Fruit fly (Drosophila melanogaster) whole organism, embryonic: Measurements from ENCODE around the gene Tctp.

Source experiments
- Adf1 ChIP-seq: fragments of 200-800 bp; sonication (Bioruptor generic); IDR thresholded peaks from 2 replicates; pipeline ENCODE4 v1.3.6; 2022; ENCODE audit warnings: missing biosample characterization, missing genetic modification characterization
- Atf6 ChIP-seq: fragments of 200-800 bp; sonication (Bioruptor generic); IDR thresholded peaks from 2 replicates; pipeline ENCODE4 v1.3.6; 2022; ENCODE audit warnings: missing biosample characterization, missing genetic modification characterization
- CG11247 ChIP-seq: fragments of 200-800 bp; sonication (Bioruptor generic); IDR thresholded peaks from 2 replicates; pipeline ENCODE4 v1.3.6; 2022; ENCODE audit warnings: missing biosample characterization, missing genetic modification characterization
- CG14441 ChIP-seq: fragments of 200-800 bp; sonication (Bioruptor generic); IDR thresholded peaks from 2 replicates; pipeline ENCODE4 v1.3.6; 2022; ENCODE audit warnings: missing biosample characterization, missing genetic modification characterization
- CG14860 ChIP-seq: fragments of 200-800 bp; sonication (Bioruptor generic); IDR thresholded peaks from 3 replicates; pipeline ENCODE4 v1.3.6; 2022; ENCODE audit warnings: missing biosample characterization, missing genetic modification characterization; ENCODE audit not compliant: partially characterized antibody
- CG1602 ChIP-seq: fragments of 200-800 bp; sonication (Bioruptor generic); optimal IDR thresholded peaks from 3 replicates; lab custom pipeline; 2016; ENCODE audit warnings: missing biosample characterization, missing genetic modification characterization
- CG16813 ChIP-seq: fragments of 200-800 bp; sonication (Bioruptor generic); IDR thresholded peaks from 3 replicates; pipeline ENCODE4 v1.3.6; 2022; ENCODE audit warnings: missing biosample characterization, missing genetic modification characterization; ENCODE audit not compliant: partially characterized antibody
- CG17186 ChIP-seq: fragments of 200-800 bp; sonication (Bioruptor generic); optimal IDR thresholded peaks from 3 replicates; lab custom pipeline; 2017; ENCODE audit warnings: missing biosample characterization, missing genetic modification reagents, missing genetic modification characterization
- CG18476 ChIP-seq: fragments of 200-800 bp; sonication (Bioruptor generic); optimal IDR thresholded peaks from 2 replicates; lab custom pipeline; 2016; ENCODE audit warnings: missing biosample characterization, mild to moderate bottlenecking, missing genetic modification characterization
- CG2202 ChIP-seq: fragments of 200-800 bp; sonication (Bioruptor generic); optimal IDR thresholded peaks from 2 replicates; lab custom pipeline; 2018; ENCODE audit warnings: missing biosample characterization, mild to moderate bottlenecking, missing genetic modification characterization
- CG30403 ChIP-seq: fragments of 200-800 bp; sonication (Bioruptor generic); optimal IDR thresholded peaks from 3 replicates; lab custom pipeline; 2016; ENCODE audit warnings: missing biosample characterization, missing genetic modification characterization
- CG31224 ChIP-seq: fragments of 200-800 bp; sonication (Bioruptor generic); IDR thresholded peaks from 2 replicates; pipeline ENCODE4 v1.3.6; 2022; ENCODE audit warnings: missing biosample characterization, missing genetic modification characterization
- CG31365 ChIP-seq: fragments of 200-800 bp; sonication (Bioruptor generic); optimal IDR thresholded peaks from 2 replicates; lab custom pipeline; 2018; ENCODE audit warnings: missing biosample characterization, mild to moderate bottlenecking, missing genetic modification characterization
- CG31388 ChIP-seq: fragments of 200-800 bp; sonication (Bioruptor generic); optimal IDR thresholded peaks from 2 replicates; lab custom pipeline; 2016; ENCODE audit warnings: missing biosample characterization, missing genetic modification characterization
- CG32532 ChIP-seq: fragments of 200-800 bp; sonication (Bioruptor generic); IDR thresholded peaks from 2 replicates; pipeline ENCODE4 v1.3.6; 2022; ENCODE audit warnings: missing biosample characterization, missing genetic modification characterization
- CG33213 ChIP-seq: fragments of 200-800 bp; sonication (Bioruptor generic); optimal IDR thresholded peaks from 3 replicates; lab custom pipeline; 2016; ENCODE audit warnings: missing biosample characterization, missing genetic modification characterization
- CG4707 ChIP-seq: fragments of 200-800 bp; sonication (Bioruptor generic); optimal IDR thresholded peaks from 2 replicates; lab custom pipeline; 2018; ENCODE audit warnings: missing biosample characterization, mild to moderate bottlenecking, missing genetic modification characterization, moderate library complexity
- CG6254 ChIP-seq: fragments of 200-800 bp; sonication (Bioruptor generic); optimal IDR thresholded peaks from 3 replicates; lab custom pipeline; 2017; ENCODE audit warnings: mild to moderate bottlenecking, missing biosample characterization, missing genetic modification reagents, missing genetic modification characterization
- CG6689 ChIP-seq: fragments of 200-800 bp; sonication (Bioruptor generic); IDR thresholded peaks from 2 replicates; pipeline ENCODE4 v1.3.6; 2022; ENCODE audit warnings: missing biosample characterization, missing genetic modification characterization
- CG8290 ChIP-seq, 3 experiments: fragments of 200-800 bp; sonication (Bioruptor generic); optimal IDR thresholded peaks; 2 replicates each; lab custom pipeline; 2016 to 2019; ENCODE audit warnings: missing biosample characterization in 3 of 3, missing genetic modification characterization in 3 of 3, mild to moderate bottlenecking in 2 of 3, moderate library complexity in 1 of 3
- CG8765 ChIP-seq: fragments of 200-800 bp; sonication (Bioruptor generic); IDR thresholded peaks from 2 replicates; pipeline ENCODE4 v1.3.6; 2022; ENCODE audit warnings: missing biosample characterization, missing genetic modification characterization
- CoRest ChIP-seq: fragments of 200-800 bp; sonication (Bioruptor generic); optimal IDR thresholded peaks from 3 replicates; lab custom pipeline; 2018; ENCODE audit warnings: missing biosample characterization, mild to moderate bottlenecking, missing genetic modification characterization, moderate library complexity
- D ChIP-seq, 2 experiments: fragments of 200-800 bp in 1 of 2; fragments of >200 bp in 1 of 2; sonication (Bioruptor generic) in 1 of 2; optimal IDR thresholded peaks; 2 replicates in 1 of 2; 3 replicates in 1 of 2; lab custom pipeline; 2017; ENCODE audit warnings: mild to moderate bottlenecking in 1 of 2, missing biosample characterization in 1 of 2, missing genetic modification characterization in 1 of 2, missing genetic modification reagents in 1 of 2
- Dp ChIP-seq: fragments of 200-800 bp; sonication (Bioruptor generic); optimal IDR thresholded peaks from 2 replicates; lab custom pipeline; 2018; ENCODE audit warnings: missing biosample characterization, mild to moderate bottlenecking, missing genetic modification characterization, moderate library complexity
- Dref ChIP-seq: fragments of 200-800 bp; sonication (Bioruptor generic); IDR thresholded peaks from 2 replicates; pipeline ENCODE4 v1.3.6; 2022; ENCODE audit warnings: missing biosample characterization, missing genetic modification characterization
- Hr3 ChIP-seq: fragments of 200-800 bp; sonication (Bioruptor generic); optimal IDR thresholded peaks from 3 replicates; lab custom pipeline; 2016; ENCODE audit warnings: missing biosample characterization, missing genetic modification characterization
- Mrtf ChIP-seq: fragments of 200-800 bp; sonication (Bioruptor generic); IDR thresholded peaks from 3 replicates; pipeline ENCODE4 v1.3.6; 2022; ENCODE audit warnings: missing biosample characterization, missing genetic modification characterization
- Myb ChIP-seq: fragments of 200-800 bp; sonication (Bioruptor generic); optimal IDR thresholded peaks from 2 replicates; lab custom pipeline; 2016; ENCODE audit warnings: missing biosample characterization, missing genetic modification characterization
- NC2α ChIP-seq: fragments of 200-800 bp; sonication (Bioruptor generic); optimal IDR thresholded peaks from 2 replicates; lab custom pipeline; 2016; ENCODE audit warnings: missing biosample characterization, missing genetic modification characterization
- NFAT ChIP-seq: fragments of 200-800 bp; sonication (Bioruptor generic); IDR thresholded peaks from 2 replicates; pipeline ENCODE4 v1.3.6; 2022; ENCODE audit warnings: missing biosample characterization, missing genetic modification characterization
- NK7.1 ChIP-seq: fragments of 200-800 bp; sonication (Bioruptor generic); optimal IDR thresholded peaks from 3 replicates; lab custom pipeline; 2016; ENCODE audit warnings: missing biosample characterization, missing genetic modification characterization
- Neu2 ChIP-seq: fragments of 200-800 bp; sonication (Bioruptor generic); optimal IDR thresholded peaks from 3 replicates; lab custom pipeline; 2016; ENCODE audit warnings: missing biosample characterization, missing genetic modification characterization, borderline replicate concordance
- Six4 ChIP-seq: fragments of 200-800 bp; sonication (Bioruptor generic); optimal IDR thresholded peaks from 2 replicates; lab custom pipeline; 2016; ENCODE audit warnings: missing biosample characterization, missing genetic modification characterization
- Trl ChIP-seq, 3 experiments: fragments of >200 bp in 2 of 3; fragments of 200-800 bp in 1 of 3; sonication (Bioruptor generic) in 1 of 3; optimal IDR thresholded peaks; 2 replicates in 1 of 3; 3 replicates in 2 of 3; lab custom pipeline; 2016 to 2017; ENCODE audit warnings: missing biosample characterization in 1 of 3, missing genetic modification characterization in 1 of 3
- br ChIP-seq: fragments of >200 bp; optimal IDR thresholded peaks from 2 replicates; lab custom pipeline; 2017
- caup ChIP-seq: fragments of 200-800 bp; sonication (Bioruptor generic); optimal IDR thresholded peaks from 3 replicates; lab custom pipeline; 2017; ENCODE audit warnings: missing biosample characterization, mild to moderate bottlenecking, missing genetic modification characterization, moderate library complexity; ENCODE audit not compliant: severe bottlenecking
- gem ChIP-seq: fragments of 200-800 bp; sonication (Bioruptor generic); optimal IDR thresholded peaks from 2 replicates; lab custom pipeline; 2019; ENCODE audit warnings: missing biosample characterization, mild to moderate bottlenecking, missing genetic modification characterization, moderate library complexity
- kah ChIP-seq: fragments of 200-800 bp; sonication (Bioruptor generic); optimal IDR thresholded peaks from 2 replicates; lab custom pipeline; 2018; ENCODE audit warnings: missing biosample characterization, mild to moderate bottlenecking, missing genetic modification characterization
- ken ChIP-seq: fragments of 200-800 bp; sonication (Bioruptor generic); IDR thresholded peaks from 3 replicates; pipeline ENCODE4 v1.3.6; 2022; ENCODE audit warnings: missing biosample characterization, missing genetic modification characterization
- lbe ChIP-seq: fragments of 200-800 bp; sonication (Bioruptor generic); optimal IDR thresholded peaks from 2 replicates; lab custom pipeline; 2016; ENCODE audit warnings: missing biosample characterization, mild to moderate bottlenecking, missing genetic modification characterization
- lola ChIP-seq, 3 experiments: fragments of >200 bp in 2 of 3; fragments of 200-800 bp in 1 of 3; sonication (Bioruptor generic) in 1 of 3; optimal IDR thresholded peaks; 2 replicates each; lab custom pipeline; 2017 to 2019; ENCODE audit warnings: missing biosample characterization in 3 of 3, missing genetic modification characterization in 3 of 3, mild to moderate bottlenecking in 1 of 3, moderate library complexity in 1 of 3
- nau ChIP-seq: fragments of 200-800 bp; sonication (Bioruptor generic); optimal IDR thresholded peaks from 3 replicates; lab custom pipeline; 2017; ENCODE audit warnings: missing biosample characterization, mild to moderate bottlenecking, missing genetic modification characterization, missing genetic modification reagents
- nmo ChIP-seq: fragments of 200-800 bp; sonication (Bioruptor generic); optimal IDR thresholded peaks from 2 replicates; lab custom pipeline; 2018; ENCODE audit warnings: missing biosample characterization, mild to moderate bottlenecking, missing genetic modification characterization, moderate library complexity
- pb ChIP-seq: fragments of 200-800 bp; sonication (Bioruptor generic); optimal IDR thresholded peaks from 3 replicates; lab custom pipeline; 2016; ENCODE audit warnings: missing biosample characterization, missing genetic modification characterization
- ro ChIP-seq: fragments of 200-800 bp; sonication (Bioruptor generic); IDR thresholded peaks from 2 replicates; pipeline ENCODE4 v1.3.6; 2022; ENCODE audit warnings: missing biosample characterization, missing genetic modification characterization
- sisA ChIP-seq: fragments of 200-800 bp; sonication (Bioruptor generic); IDR thresholded peaks from 2 replicates; pipeline ENCODE4 v1.3.6; 2022; ENCODE audit warnings: missing biosample characterization, missing genetic modification characterization
- slou ChIP-seq: fragments of 200-800 bp; sonication (Bioruptor generic); optimal IDR thresholded peaks from 3 replicates; lab custom pipeline; 2016; ENCODE audit warnings: missing biosample characterization, missing genetic modification characterization
- tin ChIP-seq: fragments of 200-800 bp; sonication (Bioruptor generic); optimal IDR thresholded peaks from 3 replicates; lab custom pipeline; 2016; ENCODE audit warnings: missing biosample characterization, missing genetic modification characterization
- toy ChIP-seq: fragments of 200-800 bp; sonication (Bioruptor generic); IDR thresholded peaks from 2 replicates; pipeline ENCODE4 v1.3.6; 2022; ENCODE audit warnings: missing biosample characterization, missing genetic modification characterization
- vvl ChIP-seq: fragments of 200-800 bp; sonication (Bioruptor generic); IDR thresholded peaks from 2 replicates; pipeline ENCODE4 v1.3.6; 2022; ENCODE audit warnings: missing biosample characterization, missing genetic modification characterization

Tctp gene

DNA sequence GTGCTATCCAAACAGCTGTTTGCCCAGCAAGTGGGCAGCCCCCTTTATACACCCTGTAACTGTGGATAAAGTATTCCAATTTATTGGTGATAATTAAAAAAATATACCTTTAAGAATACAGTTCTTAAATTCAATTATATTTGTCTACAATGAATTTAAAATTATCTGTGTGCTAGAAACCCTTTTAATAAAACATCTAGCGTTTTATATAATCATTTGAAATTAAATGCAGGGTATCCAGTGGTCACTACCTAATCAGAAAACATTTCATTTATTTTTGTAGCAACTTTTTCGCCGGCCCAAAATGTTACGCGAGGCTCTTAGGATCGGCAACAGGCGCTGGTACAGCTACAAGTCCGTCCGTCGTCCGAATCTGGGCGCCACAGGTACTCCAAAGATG, 16.4 kb downstream of the Tctp start, which contains the start of gene CG17726 (continued):
- TF ChIP-seq CG32532 (GFP tag; lab: Robert Waterston, UW) (peak; percentile 98), Dp (GFP tag; lab: Kevin White, UChicago) (peak; percentile 19), tin (GFP tag; lab: Kevin White, UChicago) (peak; percentile 95), Adf1 (GFP tag; lab: Robert Waterston, UW) (peak; percentile 84), CG17186 (GFP tag; lab: Kevin White, UChicago) (peak; percentile 66), lola (GFP tag; optimal IDR thresholded peaks at IDR 0.05; lab: Kevin White, UChicago) (peak in 1 of 3 experiments; percentile 98), br (no peak), CG6254 (GFP tag; lab: Kevin White, UChicago) (peak; percentile 92), CG31224 (GFP tag; lab: Robert Waterston, UW) (peak; percentile 95), CG2202 (tag; lab: Kevin White, UChicago) (peak; percentile 95), CG16813 (no peak), ro (GFP tag; lab: Robert Waterston, UW) (peak; percentile 95), D (optimal IDR thresholded peaks at IDR 0.05; lab: Kevin White, UChicago) (no peak), D (GFP tag; optimal IDR thresholded peaks at IDR 0.05; lab: Kevin White, UChicago) (peak; percentile 89), NC2α (GFP tag; lab: Kevin White, UChicago) (peak; percentile 77), Atf6 (GFP tag; lab: Robert Waterston, UW) (peak; percentile 99), slou (GFP tag; lab: Kevin White, UChicago) (peak; percentile 86), CG31365 (tag; lab: Kevin White, UChicago) (peak; percentile 81), nmo (GFP tag; lab: Kevin White, UChicago) (peak; percentile 99), NFAT (GFP tag; lab: Robert Waterston, UW) (peak; percentile 90), Mrtf (GFP tag; lab: Robert Waterston, UW) (peak; percentile 96), kah (peak; percentile 85), pb (peak; percentile 57), toy (GFP tag; lab: Robert Waterston, UW) (peak; percentile 91), CG14441 (GFP tag; lab: Robert Waterston, UW) (peak; percentile 97), caup (GFP tag; lab: Kevin White, UChicago) (peak; percentile 90), CG8290 (GFP tag; optimal IDR thresholded peaks at IDR 0.05; lab: Kevin White, UChicago) (peak; percentile 94), CG8290 (tag; optimal IDR thresholded peaks at IDR 0.05; lab: Kevin White, UChicago) (peak in 1 of 2 experiments; percentile 75), Myb (GFP tag; lab: Kevin White, UChicago) (peak; percentile 61), CG4707 (GFP tag; lab: Kevin White, UChicago) (peak; percentile 92), Dref (GFP tag; lab: Robert Waterston, UW) (peak; percentile 20; the same call in 1 of the 2 replicates), CG14860 (GFP tag; lab: Robert Waterston, UW) (no peak), Trl (optimal IDR thresholded peaks at IDR 0.05; lab: Kevin White, UChicago) (no peak), Trl (GFP tag; optimal IDR thresholded peaks at IDR 0.05; lab: Kevin White, UChicago) (peak; percentile 88), CG30403 (GFP tag; lab: Kevin White, UChicago) (peak; percentile 97), nau (no peak), ken (peak; percentile 96), lbe (GFP tag; lab: Kevin White, UChicago) (peak; percentile 83), vvl (peak; percentile 99), Hr3 (GFP tag; lab: Kevin White, UChicago) (peak; percentile 97), CG18476 (GFP tag; lab: Kevin White, UChicago) (peak; percentile 96), CG31388 (GFP tag; lab: Kevin White, UChicago) (peak; percentile 97), CG1602 (GFP tag; lab: Kevin White, UChicago) (peak; percentile 98), CG6689 (peak; percentile 99), CG11247 (peak; percentile 96), Neu2 (GFP tag; lab: Kevin White, UChicago) (no peak), CG8765 (GFP tag; lab: Robert Waterston, UW) (peak; percentile 97), gem (peak; percentile 99), NK7.1 (GFP tag; lab: Kevin White, UChicago) (peak; percentile 82), Six4 (GFP tag; lab: Kevin White, UChicago) (peak; percentile 96), CG33213 (peak; percentile 67), sisA (GFP tag; lab: Robert Waterston, UW) (peak; percentile 97), CoRest (peak; percentile 99)
